In the genomic region with DNA sequence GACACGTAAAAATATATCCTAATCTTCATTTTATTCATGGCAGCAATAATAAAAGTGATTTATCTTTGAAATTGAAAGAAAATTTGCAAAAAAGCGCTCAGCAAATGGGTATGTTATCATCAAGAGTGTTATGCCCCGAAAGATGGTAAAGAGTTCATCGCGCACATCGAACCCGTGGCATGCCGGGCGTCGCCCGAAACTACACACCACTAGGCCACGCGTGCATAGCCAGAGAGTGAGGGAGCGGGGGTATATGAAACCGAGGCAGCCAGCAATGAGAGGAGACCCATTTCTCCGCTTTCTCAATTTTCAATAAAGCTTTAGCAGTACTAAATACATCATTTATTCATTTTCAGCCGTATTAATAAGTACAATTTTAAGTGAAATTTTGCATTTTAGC, we compare ENCODE assay signal across 2 worm cellular contexts.
TF ChIP-seq lines count a peak whose summit lies in the region.

No protein-coding gene starts in this region.

TF ChIP-seq in whole organism, L1 larva, 84 proteins besides CTCF, POLR2A, EP300 and RAD21 (continued from another document):
- peak; percentile 58 for TF ChIP-seq pax-3 (tag; optimal IDR thresholded peaks at IDR 0.05; lab: Kevin White, UChicago)
- peak; percentile 76 for TF ChIP-seq nhr-71 (tag; optimal IDR thresholded peaks at IDR 0.05; lab: Kevin White, UChicago)
- TF ChIP-seq lin-13 (GFP tag; optimal IDR thresholded peaks at IDR 0.05; lab: Kevin White, UChicago): no peak
- TF ChIP-seq fkh-4 (tag; optimal IDR thresholded peaks at IDR 0.05; lab: Kevin White, UChicago; ENCODE audit: borderline replicate concordance): no peak
- TF ChIP-seq egl-13 (tag; optimal IDR thresholded peaks at IDR 0.05; lab: Kevin White, UChicago): peak; percentile 52
- peak; percentile 12 for TF ChIP-seq nhr-12 (tag; optimal IDR thresholded peaks at IDR 0.05; lab: Kevin White, UChicago)
- TF ChIP-seq efl-3 (GFP tag; optimal IDR thresholded peaks at IDR 0.05; lab: Kevin White, UChicago): no peak
- no peak for TF ChIP-seq ceh-90 (tag; optimal IDR thresholded peaks at IDR 0.05; lab: Kevin White, UChicago)
- no peak for TF ChIP-seq pag-3 (tag; optimal IDR thresholded peaks at IDR 0.05; lab: Kevin White, UChicago; ENCODE audit: borderline replicate concordance, insufficient read depth)
- no peak for TF ChIP-seq unc-98 (GFP tag; IDR thresholded peaks at IDR 0.05; lab: Robert Waterston, UW)
- TF ChIP-seq zip-4 (GFP tag; optimal IDR thresholded peaks at IDR 0.05; lab: Kevin White, UChicago): peak; percentile 18
- TF ChIP-seq rnt-1 (tag; optimal IDR thresholded peaks at IDR 0.05; lab: Kevin White, UChicago): peak; percentile 78
- TF ChIP-seq ceh-82 (tag; optimal IDR thresholded peaks at IDR 0.05; lab: Kevin White, UChicago): peak; percentile 22 to 85 (median 71)
- TF ChIP-seq irx-1 (tag; optimal IDR thresholded peaks at IDR 0.05; lab: Kevin White, UChicago): peak; percentile 41
- no peak for TF ChIP-seq alr-1 (tag; optimal IDR thresholded peaks at IDR 0.05; lab: Kevin White, UChicago; ENCODE audit: borderline replicate concordance)
- TF ChIP-seq lin-14 (GFP tag; optimal IDR thresholded peaks at IDR 0.05; lab: Kevin White, UChicago): no peak
- TF ChIP-seq sox-4 (tag; optimal IDR thresholded peaks at IDR 0.05; lab: Kevin White, UChicago): peak; percentile 24
- peak; percentile 52 to 82 for TF ChIP-seq lin-35 (GFP tag; optimal IDR thresholded peaks at IDR 0.05; lab: Kevin White, UChicago)
- TF ChIP-seq C04F5.9 (tag; optimal IDR thresholded peaks at IDR 0.05; lab: Kevin White, UChicago): no peak
- TF ChIP-seq ces-1 (GFP tag; optimal IDR thresholded peaks at IDR 0.05; lab: Kevin White, UChicago): no peak
- peak; percentile 69 for TF ChIP-seq swsn-7 (tag; optimal IDR thresholded peaks at IDR 0.05; lab: Kevin White, UChicago)
- TF ChIP-seq ceh-8 (GFP tag; optimal IDR thresholded peaks at IDR 0.05; lab: Kevin White, UChicago): peak; percentile 57
- TF ChIP-seq elt-3 (tag; optimal IDR thresholded peaks at IDR 0.05; lab: Kevin White, UChicago): peak in 1 of 6 experiments; percentile 29
- TF ChIP-seq ceh-63 (GFP tag; optimal IDR thresholded peaks at IDR 0.05; lab: Kevin White, UChicago): peak; percentile 7
- no peak for TF ChIP-seq sptf-1 (tag; optimal IDR thresholded peaks at IDR 0.05; lab: Kevin White, UChicago)
- TF ChIP-seq mdl-1 (tag; optimal IDR thresholded peaks at IDR 0.05; lab: Kevin White, UChicago): peak in 1 of 2 experiments; percentile 76

TF ChIP-seq in whole organism, young adult, 124 proteins besides CTCF, POLR2A, EP300 and RAD21 (continued from another document):
- TF ChIP-seq cebp-2 (GFP tag; IDR thresholded peaks at IDR 0.05; lab: Robert Waterston, UW): peak; percentile 96
- TF ChIP-seq egl-18 (GFP tag; IDR thresholded peaks at IDR 0.05; lab: Robert Waterston, UW): peak; percentile 83; the same call in 1 of the 2 replicates
- no peak for TF ChIP-seq F39B2.1 (GFP tag; IDR thresholded peaks at IDR 0.05; lab: Robert Waterston, UW)
- TF ChIP-seq unc-130 (GFP tag; optimal IDR thresholded peaks at IDR 0.05; lab: Kevin White, UChicago): peak; percentile 81
- TF ChIP-seq nhr-120 (GFP tag; IDR thresholded peaks at IDR 0.05; lab: Robert Waterston, UW): peak; percentile 95
- 0 out of 2 replicates have a peak, but pooled peaks have one; percentile 85 for TF ChIP-seq ceh-58 (GFP tag; IDR thresholded peaks at IDR 0.05; lab: Robert Waterston, UW)
- peak; percentile 82 for TF ChIP-seq B0035.1 (tag; optimal IDR thresholded peaks at IDR 0.05; lab: Kevin White, UChicago)
- peak; percentile 88 for TF ChIP-seq ztf-6 (GFP tag; IDR thresholded peaks at IDR 0.05; lab: Robert Waterston, UW)
- peak; percentile 81 for TF ChIP-seq ceh-100 (GFP tag; IDR thresholded peaks at IDR 0.05; lab: Robert Waterston, UW)
- TF ChIP-seq nhr-179 (tag; optimal IDR thresholded peaks at IDR 0.05; lab: Kevin White, UChicago): peak; percentile 86
- peak; percentile 87 for TF ChIP-seq rcor-1 (GFP tag; IDR thresholded peaks at IDR 0.05; lab: Robert Waterston, UW)
- peak; percentile 78 for TF ChIP-seq lir-1 (GFP tag; conservative IDR thresholded peaks at IDR 0.05; lab: Robert Waterston, UW)
- TF ChIP-seq attf-6 (GFP tag; IDR thresholded peaks at IDR 0.05; lab: Robert Waterston, UW): peak; percentile 85
- TF ChIP-seq egrh-3 (GFP tag; IDR thresholded peaks at IDR 0.05; lab: Robert Waterston, UW): peak; percentile 69
- peak; percentile 68; the same call in 1 of the 2 replicates for TF ChIP-seq cebp-1 (GFP tag; IDR thresholded peaks at IDR 0.05; lab: Robert Waterston, UW)
- peak; percentile 90 for TF ChIP-seq cebp-1 (tag; optimal IDR thresholded peaks at IDR 0.05; lab: Kevin White, UChicago)
- no peak for TF ChIP-seq lin-40 (tag; optimal IDR thresholded peaks at IDR 0.05; lab: Kevin White, UChicago)
- peak; percentile 84 for TF ChIP-seq mcd-1 (GFP tag; IDR thresholded peaks at IDR 0.05; lab: Robert Waterston, UW)
- TF ChIP-seq lin-35 (GFP tag; optimal IDR thresholded peaks at IDR 0.05; lab: Kevin White, UChicago): peak in 2 of 3 experiments; percentile 30 to 82
